Fruit fly (Drosophila melanogaster) whole organism, embryonic: ENCODE results near the gene CG2993.
A peak's percentile ranks its signal among the peaks of the same experiment; 100 is the strongest.

Experiments
- Asciz ChIP-seq: fragments of 200-800 bp; sonication (Bioruptor generic); optimal IDR thresholded peaks from 2 replicates; lab custom pipeline; 2017; ENCODE audit warnings: missing biosample characterization, mild to moderate bottlenecking, missing genetic modification characterization, missing genetic modification reagents
- C15 ChIP-seq: fragments of 200-800 bp; sonication (Bioruptor generic); IDR thresholded peaks from 3 replicates; pipeline ENCODE4 v1.3.6; 2022; ENCODE audit warnings: missing biosample characterization, missing genetic modification characterization
- CG10462 ChIP-seq: fragments of 200-800 bp; sonication (Bioruptor generic); optimal IDR thresholded peaks from 2 replicates; lab custom pipeline; 2016; ENCODE audit warnings: missing biosample characterization, missing genetic modification characterization
- CG10543 ChIP-seq: fragments of 200-800 bp; sonication (Bioruptor generic); optimal IDR thresholded peaks from 3 replicates; lab custom pipeline; 2017; ENCODE audit warnings: missing biosample characterization, mild to moderate bottlenecking, missing genetic modification characterization, moderate library complexity
- CG10565 ChIP-seq: fragments of 200-800 bp; sonication (Bioruptor generic); optimal IDR thresholded peaks from 3 replicates; lab custom pipeline; 2016; ENCODE audit warnings: missing biosample characterization, mild to moderate bottlenecking, missing genetic modification characterization
- CG16813 ChIP-seq: fragments of 200-800 bp; sonication (Bioruptor generic); IDR thresholded peaks from 3 replicates; pipeline ENCODE4 v1.3.6; 2022; ENCODE audit warnings: missing biosample characterization, missing genetic modification characterization; ENCODE audit not compliant: partially characterized antibody
- CG16815 ChIP-seq: fragments of 200-800 bp; sonication (Bioruptor generic); optimal IDR thresholded peaks from 3 replicates; lab custom pipeline; 2017; ENCODE audit warnings: missing biosample characterization, mild to moderate bottlenecking, missing genetic modification characterization
- CG2889 ChIP-seq: fragments of 200-800 bp; sonication (Bioruptor generic); IDR thresholded peaks from 3 replicates; pipeline ENCODE4 v1.3.6; 2022; ENCODE audit warnings: missing biosample characterization, missing genetic modification characterization
- CG30403 ChIP-seq: fragments of 200-800 bp; sonication (Bioruptor generic); optimal IDR thresholded peaks from 3 replicates; lab custom pipeline; 2016; ENCODE audit warnings: missing biosample characterization, missing genetic modification characterization
- CG3065 ChIP-seq: fragments of 200-800 bp; sonication (Bioruptor generic); optimal IDR thresholded peaks from 2 replicates; lab custom pipeline; 2016; ENCODE audit warnings: missing biosample characterization, missing genetic modification characterization
- CG32767 ChIP-seq: fragments of 200-800 bp; sonication (Bioruptor generic); IDR thresholded peaks from 2 replicates; pipeline ENCODE4 v1.3.6; 2022; ENCODE audit warnings: missing biosample characterization, missing genetic modification characterization
- CG33213 ChIP-seq: fragments of 200-800 bp; sonication (Bioruptor generic); optimal IDR thresholded peaks from 3 replicates; lab custom pipeline; 2016; ENCODE audit warnings: missing biosample characterization, missing genetic modification characterization
- CG3847 ChIP-seq: fragments of 200-800 bp; sonication (Bioruptor generic); IDR thresholded peaks from 2 replicates; pipeline ENCODE4 v1.3.6; 2022; ENCODE audit warnings: missing biosample characterization, missing genetic modification characterization
- CG4360 ChIP-seq: fragments of 200-800 bp; sonication (Bioruptor generic); IDR thresholded peaks from 2 replicates; pipeline ENCODE4 v1.3.6; 2022; ENCODE audit warnings: missing biosample characterization, missing genetic modification characterization
- CG4854 ChIP-seq: fragments of 200-800 bp; sonication (Bioruptor generic); optimal IDR thresholded peaks from 2 replicates; lab custom pipeline; 2016; ENCODE audit warnings: missing biosample characterization, missing genetic modification characterization, inconsistent platforms
- CG8388 ChIP-seq: fragments of 200-800 bp; sonication (Bioruptor generic); optimal IDR thresholded peaks from 2 replicates; lab custom pipeline; 2019; ENCODE audit warnings: missing biosample characterization, mild to moderate bottlenecking, missing genetic modification characterization, moderate library complexity
- D ChIP-seq, 2 experiments: fragments of 200-800 bp in 1 of 2; fragments of >200 bp in 1 of 2; sonication (Bioruptor generic) in 1 of 2; optimal IDR thresholded peaks; 2 replicates in 1 of 2; 3 replicates in 1 of 2; lab custom pipeline; 2017; ENCODE audit warnings: mild to moderate bottlenecking in 1 of 2, missing biosample characterization in 1 of 2, missing genetic modification characterization in 1 of 2, missing genetic modification reagents in 1 of 2
- Dll ChIP-seq: fragments of 200-800 bp; sonication (Bioruptor generic); IDR thresholded peaks from 4 replicates; pipeline ENCODE4 v1.3.6; 2022; ENCODE audit warnings: missing biosample characterization, missing genetic modification characterization; ENCODE audit not compliant: partially characterized antibody
- HLH54F ChIP-seq: fragments of 200-800 bp; sonication (Bioruptor generic); optimal IDR thresholded peaks from 3 replicates; lab custom pipeline; 2016; ENCODE audit warnings: missing biosample characterization, missing genetic modification characterization
- Hey ChIP-seq: fragments of 200-800 bp; sonication (Bioruptor generic); optimal IDR thresholded peaks from 3 replicates; lab custom pipeline; 2018; ENCODE audit warnings: missing biosample characterization, mild to moderate bottlenecking, missing genetic modification characterization
- Mad ChIP-seq: fragments of 200-800 bp; sonication (Bioruptor generic); optimal IDR thresholded peaks from 2 replicates; lab custom pipeline; 2016; ENCODE audit warnings: missing biosample characterization, missing genetic modification characterization
- PHDP ChIP-seq: fragments of 200-800 bp; sonication (Bioruptor generic); optimal IDR thresholded peaks from 3 replicates; lab custom pipeline; 2018; ENCODE audit warnings: missing biosample characterization, mild to moderate bottlenecking, missing genetic modification characterization, moderate library complexity
- Sin3A ChIP-seq: fragments of >200 bp; optimal IDR thresholded peaks from 2 replicates; lab custom pipeline; 2018
- Taf1 ChIP-seq: fragments of 200-800 bp; sonication (Bioruptor generic); IDR thresholded peaks from 2 replicates; pipeline ENCODE4 v1.3.6; 2022; ENCODE audit warnings: missing biosample characterization, missing genetic modification characterization
- Usf ChIP-seq: fragments of 200-800 bp; sonication (Bioruptor generic); optimal IDR thresholded peaks from 2 replicates; lab custom pipeline; 2017; ENCODE audit warnings: missing genotype, missing biosample characterization, missing genetic modification characterization
- aop ChIP-seq: fragments of 200-800 bp; sonication (Bioruptor generic); IDR thresholded peaks from 2 replicates; pipeline ENCODE4 v1.3.6; 2022; ENCODE audit warnings: missing biosample characterization, missing genetic modification characterization
- az2 ChIP-seq: fragments of 200-800 bp; sonication (Bioruptor generic); optimal IDR thresholded peaks from 3 replicates; lab custom pipeline; 2016; ENCODE audit warnings: missing biosample characterization, missing genetic modification characterization
- bowl ChIP-seq: fragments of 200-800 bp; sonication (Bioruptor generic); IDR thresholded peaks from 2 replicates; pipeline ENCODE4 v1.3.6; 2022; ENCODE audit warnings: missing biosample characterization, missing genetic modification characterization
- cad ChIP-seq: fragments of >200 bp; optimal IDR thresholded peaks from 2 replicates; lab custom pipeline; 2017; ENCODE audit warnings: missing biosample characterization, missing genetic modification characterization
- cg ChIP-seq: fragments of 200-800 bp; sonication (Bioruptor generic); optimal IDR thresholded peaks from 3 replicates; lab custom pipeline; 2019; ENCODE audit warnings: missing biosample characterization, mild to moderate bottlenecking, missing genetic modification characterization, moderate library complexity
- chif ChIP-seq, 2 experiments: fragments of 200-800 bp; sonication (Bioruptor generic); optimal IDR thresholded peaks; 3 replicates each; lab custom pipeline; 2016; ENCODE audit warnings: missing biosample characterization in 2 of 2, missing genetic modification characterization in 2 of 2
- ci ChIP-seq: fragments of 200-800 bp; sonication (Bioruptor generic); IDR thresholded peaks from 3 replicates; pipeline ENCODE4 v1.3.6; 2022; ENCODE audit warnings: missing biosample characterization, missing genetic modification characterization
- dm ChIP-seq: fragments of 200-800 bp; sonication (Bioruptor generic); optimal IDR thresholded peaks from 3 replicates; lab custom pipeline; 2016; ENCODE audit warnings: missing biosample characterization, missing genetic modification characterization
- esg ChIP-seq: fragments of 200-800 bp; sonication (Bioruptor generic); conservative IDR thresholded peaks from 2 replicates; pipeline ENCODE4 v1.3.6; 2022; ENCODE audit warnings: missing biosample characterization, missing genetic modification characterization
- eyg ChIP-seq: fragments of 200-800 bp; sonication (Bioruptor generic); optimal IDR thresholded peaks from 3 replicates; lab custom pipeline; 2016; ENCODE audit warnings: missing biosample characterization, missing genetic modification characterization
- gfzf ChIP-seq: fragments of 200-800 bp; sonication (Bioruptor generic); optimal IDR thresholded peaks from 2 replicates; lab custom pipeline; 2016; ENCODE audit warnings: missing biosample characterization, mild to moderate bottlenecking, missing genetic modification characterization, moderate library complexity
- grn ChIP-seq: fragments of 200-800 bp; sonication (Bioruptor generic); optimal IDR thresholded peaks from 3 replicates; lab custom pipeline; 2017; ENCODE audit warnings: missing biosample characterization, missing genetic modification characterization
- ham ChIP-seq: fragments of 200-800 bp; sonication (Bioruptor generic); IDR thresholded peaks from 2 replicates; pipeline ENCODE4 v1.3.6; 2022; ENCODE audit warnings: missing biosample characterization, missing genetic modification characterization
- phol ChIP-seq: fragments of 200-800 bp; sonication (Bioruptor generic); optimal IDR thresholded peaks from 3 replicates; lab custom pipeline; 2018; ENCODE audit warnings: missing biosample characterization, mild to moderate bottlenecking, missing genetic modification characterization, moderate library complexity
- salm ChIP-seq: fragments of 200-800 bp; sonication (Bioruptor generic); optimal IDR thresholded peaks from 2 replicates; lab custom pipeline; 2018; ENCODE audit warnings: missing biosample characterization, mild to moderate bottlenecking, missing genetic modification characterization
- scrt ChIP-seq: fragments of 200-800 bp; sonication (Bioruptor generic); optimal IDR thresholded peaks from 2 replicates; lab custom pipeline; 2018; ENCODE audit warnings: missing biosample characterization, mild to moderate bottlenecking, missing genetic modification characterization, moderate library complexity
- so ChIP-seq: fragments of 200-800 bp; sonication (Bioruptor generic); IDR thresholded peaks from 3 replicates; pipeline ENCODE4 v1.3.6; 2022; ENCODE audit warnings: missing biosample characterization, missing genetic modification characterization
- sqz ChIP-seq: fragments of 200-800 bp; sonication (Bioruptor generic); optimal IDR thresholded peaks from 3 replicates; lab custom pipeline; 2018; ENCODE audit warnings: missing biosample characterization, mild to moderate bottlenecking, missing genetic modification characterization
- tap ChIP-seq: fragments of 200-800 bp; optimal IDR thresholded peaks from 3 replicates; lab custom pipeline; 2019; ENCODE audit warnings: missing biosample characterization, mild to moderate bottlenecking, missing genetic modification characterization, moderate library complexity
- tin ChIP-seq: fragments of 200-800 bp; sonication (Bioruptor generic); optimal IDR thresholded peaks from 3 replicates; lab custom pipeline; 2016; ENCODE audit warnings: missing biosample characterization, missing genetic modification characterization
- trem ChIP-seq: fragments of 200-800 bp; optimal IDR thresholded peaks from 3 replicates; lab custom pipeline; 2019; ENCODE audit warnings: missing biosample characterization, mild to moderate bottlenecking, missing genetic modification characterization, moderate library complexity
- z ChIP-seq: fragments of 200-800 bp; sonication (Bioruptor generic); IDR thresholded peaks from 3 replicates; pipeline ENCODE4 v1.3.6; 2022; ENCODE audit warnings: missing biosample characterization, missing genetic modification characterization
- zf30C ChIP-seq: fragments of 200-800 bp; sonication (Bioruptor generic); optimal IDR thresholded peaks from 3 replicates; lab custom pipeline; 2018; ENCODE audit warnings: missing biosample characterization, mild to moderate bottlenecking, missing genetic modification characterization

Gene CG2993

dm6 chr3R:7809662-7810621 lies at the start of gene CG2993, which contains the start of gene sgll (continued):
- TF ChIP-seq scrt (GFP tag; lab: Kevin White, UChicago) (peak; percentile 18), so (GFP tag; lab: Robert Waterston, UW) (peak; percentile 57; the same call in 2 of the 3 replicates), tin (GFP tag; lab: Kevin White, UChicago) (peak; percentile 97), PHDP (peak; percentile 81), C15 (GFP tag; lab: Robert Waterston, UW) (no peak; the same call in 2 of the 3 replicates), CG2889 (GFP tag; lab: Robert Waterston, UW) (peak; percentile 70; the same call in 2 of the 3 replicates), CG16813 (GFP tag; lab: Robert Waterston, UW) (no peak), grn (peak; percentile 16), cg (GFP tag; lab: Kevin White, UChicago) (no peak), CG10565 (no peak), Taf1 (GFP tag; lab: Robert Waterston, UW) (peak; percentile 89), CG4854 (GFP tag; lab: Kevin White, UChicago) (peak; percentile 85), CG16815 (GFP tag; lab: Kevin White, UChicago) (peak; percentile 93), CG10543 (GFP tag; lab: Kevin White, UChicago) (peak; percentile 74), chif (GFP tag; optimal IDR thresholded peaks at IDR 0.05; lab: Kevin White, UChicago) (peak; percentile 90 to 97), zf30C (GFP tag; lab: Kevin White, UChicago) (peak; percentile 75), Usf (GFP tag; lab: Kevin White, UChicago) (peak; percentile 82), D (optimal IDR thresholded peaks at IDR 0.05; lab: Kevin White, UChicago) (no peak), D (GFP tag; optimal IDR thresholded peaks at IDR 0.05; lab: Kevin White, UChicago) (peak; percentile 80), ci (peak; percentile 97), phol (peak; percentile 84), sqz (GFP tag; lab: Kevin White, UChicago) (no peak), HLH54F (GFP tag; lab: Kevin White, UChicago) (peak; percentile 91), eyg (GFP tag; lab: Kevin White, UChicago) (peak; percentile 86), CG3065 (peak; percentile 83), Sin3A (lab: Kevin White, UChicago) (no peak), CG32767 (GFP tag; lab: Robert Waterston, UW) (no peak; the same call in 1 of the 2 replicates), CG8388 (GFP tag; lab: Kevin White, UChicago) (peak; percentile 39), gfzf (peak; percentile 89), z (GFP tag; lab: Robert Waterston, UW) (peak; percentile 55; the same call in 2 of the 3 replicates), CG30403 (peak; percentile 96), az2 (GFP tag; lab: Kevin White, UChicago) (peak; percentile 97), esg (peak; percentile 71), CG10462 (GFP tag; lab: Kevin White, UChicago) (peak; percentile 77), Hey (tag; lab: Kevin White, UChicago) (peak; percentile 51), CG4360 (no peak; the same call in 1 of the 2 replicates), trem (tag; lab: Kevin White, UChicago) (peak; percentile 61), CG3847 (GFP tag; lab: Robert Waterston, UW) (peak; percentile 92), aop (GFP tag; lab: Robert Waterston, UW) (peak; percentile 38; the same call in 1 of the 2 replicates), salm (tag; lab: Kevin White, UChicago) (no peak), ham (GFP tag; lab: Robert Waterston, UW) (peak; percentile 60; the same call in 1 of the 2 replicates), tap (tag; lab: Kevin White, UChicago) (no peak), dm (GFP tag; lab: Kevin White, UChicago) (peak; percentile 78), bowl (GFP tag; lab: Robert Waterston, UW) (peak; percentile 11; the same call in 1 of the 2 replicates), CG33213 (peak; percentile 98), Asciz (GFP tag; lab: Kevin White, UChicago) (peak; percentile 35), cad (GFP tag; lab: Kevin White, UChicago) (no peak), Mad (GFP tag; lab: Kevin White, UChicago) (peak; percentile 79), Dll (no peak)
